Worm (Caenorhabditis elegans) whole organism, L1 larva: ENCODE measurements around the gene str-233.

ENCODE experiments used
- aly-2 ChIP-seq: fragments of 150-350 bp; optimal IDR thresholded peaks from 2 replicates; lab custom pipeline; 2014; ENCODE audit warnings: missing biosample characterization, missing genetic modification characterization
- ama-1 ChIP-seq: fragments of 150-350 bp; optimal IDR thresholded peaks from 2 replicates; lab custom pipeline; 2014
- ceh-88 ChIP-seq: fragments of 200-800 bp; sonication (Bioruptor generic); IDR thresholded peaks from 2 replicates; pipeline ENCODE4 v1.3.6; 2022; ENCODE audit warnings: missing genetic modification characterization, missing compliant biosample characterization
- fos-1 ChIP-seq: fragments of 150-350 bp; optimal IDR thresholded peaks from 2 replicates; lab custom pipeline; 2014; ENCODE audit warnings: missing biosample characterization, missing genetic modification characterization
- jun-1 ChIP-seq: fragments of 150-350 bp; optimal IDR thresholded peaks from 2 replicates; lab custom pipeline; 2014; ENCODE audit warnings: missing biosample characterization, missing genetic modification reagents, missing genetic modification characterization
- lir-3 ChIP-seq: sonication (generic microtip); optimal IDR thresholded peaks from 2 replicates; lab custom pipeline; 2016; ENCODE audit warnings: mild to moderate bottlenecking, missing genetic modification characterization, moderate library complexity, missing compliant biosample characterization; ENCODE audit not compliant: poor library complexity
- mdl-1 ChIP-seq, 2 experiments: fragments of 150-350 bp; optimal IDR thresholded peaks; 2 replicates each; lab custom pipeline; 2014 to 2017; ENCODE audit warnings: missing biosample characterization in 2 of 2, missing genetic modification characterization in 2 of 2, inconsistent platforms in 1 of 2
- nhr-11 ChIP-seq: fragments of 150-350 bp; optimal IDR thresholded peaks from 2 replicates; lab custom pipeline; 2014; ENCODE audit warnings: missing biosample characterization, missing genetic modification characterization
- nhr-237 ChIP-seq: fragments of 150-350 bp; optimal IDR thresholded peaks from 2 replicates; lab custom pipeline; 2014; ENCODE audit warnings: missing biosample characterization, missing genetic modification characterization
- skn-1 ChIP-seq: fragments of 150-350 bp; optimal IDR thresholded peaks from 2 replicates; lab custom pipeline; 2014; ENCODE audit warnings: missing biosample characterization, missing genetic modification characterization
- snu-23 ChIP-seq: sonication (generic microtip); optimal IDR thresholded peaks from 2 replicates; lab custom pipeline; 2016; ENCODE audit warnings: missing genetic modification characterization, missing compliant biosample characterization
- zag-1 ChIP-seq: fragments of 150-350 bp; optimal IDR thresholded peaks from 2 replicates; lab custom pipeline; 2014; ENCODE audit warnings: missing biosample characterization, missing genetic modification characterization
- ztf-11 ChIP-seq, 2 experiments: sonication (generic microtip); optimal IDR thresholded peaks; 2 replicates each; lab custom pipeline; 2016 to 2017; ENCODE audit warnings: missing genetic modification characterization in 2 of 2, missing biosample characterization in 1 of 2, missing compliant biosample characterization in 1 of 2
- ztf-4 ChIP-seq: fragments of 150-350 bp; optimal IDR thresholded peaks from 2 replicates; lab custom pipeline; 2014; ENCODE audit warnings: missing biosample characterization, missing genetic modification characterization

- TF ChIP-seq nhr-237 = no peak
- no peak for TF ChIP-seq ztf-11 (tag; optimal IDR thresholded peaks at IDR 0.05; lab: Kevin White, UChicago)
- no peak for TF ChIP-seq zag-1 (tag; lab: Kevin White, UChicago)
- TF ChIP-seq ama-1 (lab: Kevin White, UChicago) = no peak
- no peak for TF ChIP-seq ceh-88 (GFP tag; lab: Robert Waterston, UW)
- TF ChIP-seq jun-1 (tag; lab: Kevin White, UChicago) = no peak
- TF ChIP-seq skn-1 = no peak
- TF ChIP-seq aly-2 = no peak
- no peak for TF ChIP-seq ztf-4 (tag; lab: Kevin White, UChicago)
- TF ChIP-seq nhr-11 (tag; lab: Kevin White, UChicago) = no peak
- TF ChIP-seq lir-3 (tag; lab: Kevin White, UChicago) = no peak
- TF ChIP-seq fos-1 = no peak
- TF ChIP-seq mdl-1 (tag; optimal IDR thresholded peaks at IDR 0.05; lab: Kevin White, UChicago) = no peak
- TF ChIP-seq snu-23 (GFP tag; lab: Kevin White, UChicago) = no peak
Measured at ce11 chrV:15974836-15975235, 34.6 kb downstream of the str-233 start, which contains the start of gene sru-22.
